Fruit fly (Drosophila melanogaster) whole organism, adult: ENCODE data around the gene CG4080.

Experiments
- CG33017 ChIP-seq: fragments of 200-800 bp; sonication (Bioruptor generic); optimal IDR thresholded peaks from 2 replicates; lab custom pipeline; 2018; ENCODE audit warnings: missing biosample characterization, mild to moderate bottlenecking, missing genetic modification characterization, moderate library complexity
- CG7101 ChIP-seq: fragments of 200-800 bp; sonication (Bioruptor generic); optimal IDR thresholded peaks from 2 replicates; lab custom pipeline; 2018; ENCODE audit warnings: missing biosample characterization, mild to moderate bottlenecking, missing genetic modification characterization, moderate library complexity
- bab1 ChIP-seq: fragments of 200-800 bp; sonication (Bioruptor generic); optimal IDR thresholded peaks from 3 replicates; lab custom pipeline; 2019; ENCODE audit warnings: missing biosample characterization, mild to moderate bottlenecking, missing genetic modification characterization, moderate library complexity
- kay ChIP-seq: fragments of 200-800 bp; sonication (Bioruptor generic); peaks from one replicate; lab custom pipeline; 2016; ENCODE audit warnings: missing biosample characterization, missing genetic modification characterization, borderline replicate concordance

- TF ChIP-seq CG7101 (tag; lab: Kevin White, UChicago) (no peak), kay (peak; percentile 27), bab1 (peak; percentile 7), CG33017 (no peak)
Measured at dm6 chr3L:9364131-9364530, 34.9 kb downstream of the CG4080 start, which contains the start of gene mRRF1.
